Fruit fly (Drosophila melanogaster) whole organism, embryonic: Measurements from ENCODE around the gene Gmap.

ENCODE experiments used
- Bgb ChIP-seq: fragments of 200-800 bp; sonication (Bioruptor generic); IDR thresholded peaks from 2 replicates; pipeline ENCODE4 v1.3.6; 2022; ENCODE audit warnings: missing biosample characterization, missing genetic modification characterization; ENCODE audit not compliant: partially characterized antibody
- CG10274 ChIP-seq: fragments of 200-800 bp; sonication (Bioruptor generic); optimal IDR thresholded peaks from 3 replicates; lab custom pipeline; 2017; ENCODE audit warnings: missing biosample characterization, mild to moderate bottlenecking, missing genetic modification characterization
- CG10959 ChIP-seq: fragments of 200-800 bp; sonication (Bioruptor generic); IDR thresholded peaks from 2 replicates; pipeline ENCODE4 v1.3.6; 2022; ENCODE audit warnings: missing biosample characterization, missing genetic modification characterization
- CG11398 ChIP-seq: fragments of 200-800 bp; sonication (Bioruptor generic); optimal IDR thresholded peaks from 2 replicates; lab custom pipeline; 2016; ENCODE audit warnings: missing biosample characterization, missing genetic modification characterization
- CG11560 ChIP-seq: fragments of 200-800 bp; sonication (Bioruptor generic); IDR thresholded peaks from 3 replicates; pipeline ENCODE4 v1.3.6; 2022; ENCODE audit warnings: missing biosample characterization, missing genetic modification characterization
- CG12155 ChIP-seq: fragments of 200-800 bp; sonication (Bioruptor generic); optimal IDR thresholded peaks from 3 replicates; lab custom pipeline; 2016; ENCODE audit warnings: missing biosample characterization, missing genetic modification characterization
- CG14965 ChIP-seq: fragments of 200-800 bp; sonication (Bioruptor generic); optimal IDR thresholded peaks from 2 replicates; lab custom pipeline; 2016; ENCODE audit warnings: missing biosample characterization, missing genetic modification characterization, borderline replicate concordance
- CG15479 ChIP-seq: fragments of 200-800 bp; sonication (Bioruptor generic); optimal IDR thresholded peaks from 3 replicates; lab custom pipeline; 2019; ENCODE audit warnings: missing biosample characterization, mild to moderate bottlenecking, missing genetic modification characterization, moderate library complexity
- CG1647 ChIP-seq: fragments of 200-800 bp; sonication (Bioruptor generic); optimal IDR thresholded peaks from 3 replicates; lab custom pipeline; 2016; ENCODE audit warnings: missing biosample characterization, missing genetic modification characterization
- CG16863 ChIP-seq: fragments of 200-800 bp; sonication (Bioruptor generic); optimal IDR thresholded peaks from 3 replicates; lab custom pipeline; 2016; ENCODE audit warnings: missing biosample characterization, missing genetic modification characterization
- CG17361 ChIP-seq: fragments of 200-800 bp; sonication (Bioruptor generic); IDR thresholded peaks from 3 replicates; pipeline ENCODE4 v1.3.6; 2022; ENCODE audit warnings: missing biosample characterization, missing genetic modification characterization
- CG2116 ChIP-seq: fragments of 200-800 bp; sonication (Bioruptor generic); optimal IDR thresholded peaks from 3 replicates; lab custom pipeline; 2018; ENCODE audit warnings: missing biosample characterization, mild to moderate bottlenecking, missing genetic modification characterization
- CG2889 ChIP-seq: fragments of 200-800 bp; sonication (Bioruptor generic); IDR thresholded peaks from 3 replicates; pipeline ENCODE4 v1.3.6; 2022; ENCODE audit warnings: missing biosample characterization, missing genetic modification characterization
- CG34224 ChIP-seq: fragments of 200-800 bp; sonication (Bioruptor generic); IDR thresholded peaks from 3 replicates; pipeline ENCODE4 v1.3.6; 2022; ENCODE audit warnings: missing biosample characterization, missing genetic modification characterization; ENCODE audit not compliant: partially characterized antibody
- CG6272 ChIP-seq: fragments of 200-800 bp; sonication (Bioruptor generic); IDR thresholded peaks from 2 replicates; pipeline ENCODE4 v1.3.6; 2022; ENCODE audit warnings: missing biosample characterization, missing genetic modification characterization
- CG6791 ChIP-seq: fragments of 200-800 bp; sonication (Bioruptor generic); IDR thresholded peaks from 3 replicates; pipeline ENCODE4 v1.3.6; 2022; ENCODE audit warnings: missing biosample characterization, missing genetic modification characterization; ENCODE audit not compliant: partially characterized antibody
- CG9437 ChIP-seq: fragments of 200-800 bp; sonication (Bioruptor generic); optimal IDR thresholded peaks from 2 replicates; lab custom pipeline; 2018; ENCODE audit warnings: missing biosample characterization, mild to moderate bottlenecking, missing genetic modification characterization
- CTCF ChIP-seq: fragments of 200-800 bp; sonication (Bioruptor generic); optimal IDR thresholded peaks from 2 replicates; lab custom pipeline; 2017; ENCODE audit warnings: missing biosample characterization, mild to moderate bottlenecking, missing genetic modification characterization, moderate library complexity
- D19B ChIP-seq: fragments of 200-800 bp; sonication (Bioruptor generic); optimal IDR thresholded peaks from 2 replicates; lab custom pipeline; 2017; ENCODE audit warnings: missing biosample characterization, mild to moderate bottlenecking, missing genetic modification characterization
- Dll ChIP-seq: fragments of 200-800 bp; sonication (Bioruptor generic); IDR thresholded peaks from 4 replicates; pipeline ENCODE4 v1.3.6; 2022; ENCODE audit warnings: missing biosample characterization, missing genetic modification characterization; ENCODE audit not compliant: partially characterized antibody
- E2f2 ChIP-seq: fragments of 200-800 bp; sonication (Bioruptor generic); IDR thresholded peaks from 2 replicates; pipeline ENCODE4 v1.3.6; 2022; ENCODE audit warnings: missing biosample characterization, missing genetic modification characterization
- Hmx ChIP-seq: fragments of 200-800 bp; sonication (Bioruptor generic); optimal IDR thresholded peaks from 2 replicates; lab custom pipeline; 2016; ENCODE audit warnings: missing biosample characterization, missing genetic modification characterization
- MESR4 ChIP-seq: fragments of 200-800 bp; sonication (Bioruptor generic); optimal IDR thresholded peaks from 2 replicates; lab custom pipeline; 2018; ENCODE audit warnings: missing biosample characterization, mild to moderate bottlenecking, missing genetic modification characterization, moderate library complexity
- NFAT ChIP-seq: fragments of 200-800 bp; sonication (Bioruptor generic); IDR thresholded peaks from 2 replicates; pipeline ENCODE4 v1.3.6; 2022; ENCODE audit warnings: missing biosample characterization, missing genetic modification characterization
- Nf-YA ChIP-seq: fragments of 200-800 bp; sonication (Bioruptor generic); IDR thresholded peaks from 2 replicates; pipeline ENCODE4 v1.3.6; 2022; ENCODE audit warnings: missing biosample characterization, missing genetic modification characterization
- Opbp ChIP-seq: fragments of 200-800 bp; sonication (Bioruptor generic); IDR thresholded peaks from 3 replicates; pipeline ENCODE4 v1.3.6; 2022; ENCODE audit warnings: missing biosample characterization, missing genetic modification characterization; ENCODE audit not compliant: partially characterized antibody
- Scr ChIP-seq: fragments of 200-800 bp; sonication (Bioruptor generic); IDR thresholded peaks from 2 replicates; pipeline ENCODE4 v1.3.6; 2022; ENCODE audit warnings: missing biosample characterization, missing genetic modification characterization; ENCODE audit not compliant: partially characterized antibody
- Sry-δ ChIP-seq: fragments of 200-800 bp; sonication (Bioruptor generic); optimal IDR thresholded peaks from 2 replicates; lab custom pipeline; 2016; ENCODE audit warnings: missing biosample characterization, missing genetic modification characterization
- Xrp1 ChIP-seq: fragments of 200-800 bp; sonication (Bioruptor generic); IDR thresholded peaks from 2 replicates; pipeline ENCODE4 v1.3.6; 2022; ENCODE audit warnings: missing biosample characterization, missing genetic modification characterization
- ato ChIP-seq: fragments of 200-800 bp; sonication (Bioruptor generic); IDR thresholded peaks from 2 replicates; pipeline ENCODE4 v1.3.6; 2022; ENCODE audit warnings: missing biosample characterization, missing genetic modification characterization; ENCODE audit not compliant: partially characterized antibody
- crp ChIP-seq, 2 experiments: fragments of 200-800 bp; sonication (Bioruptor generic); optimal IDR thresholded peaks; 2 replicates in 1 of 2; 3 replicates in 1 of 2; lab custom pipeline; 2017; ENCODE audit warnings: missing biosample characterization in 2 of 2, missing genetic modification characterization in 2 of 2, mild to moderate bottlenecking in 1 of 2, moderate library complexity in 1 of 2
- cwo ChIP-seq: fragments of 200-800 bp; sonication (Bioruptor generic); optimal IDR thresholded peaks from 3 replicates; lab custom pipeline; 2017; ENCODE audit warnings: missing biosample characterization, missing genetic modification characterization, mild to moderate bottlenecking, moderate library complexity, missing genetic modification reagents
- fd102C ChIP-seq: fragments of 200-800 bp; sonication (Bioruptor generic); optimal IDR thresholded peaks from 2 replicates; lab custom pipeline; 2018; ENCODE audit warnings: missing biosample characterization, mild to moderate bottlenecking, missing genetic modification characterization, moderate library complexity
- gro ChIP-seq: fragments of 200-800 bp; sonication (Bioruptor generic); optimal IDR thresholded peaks from 2 replicates; lab custom pipeline; 2016; ENCODE audit warnings: missing biosample characterization, missing genetic modification characterization
- hb ChIP-seq: fragments of 200-800 bp; sonication (Bioruptor generic); IDR thresholded peaks from 3 replicates; pipeline ENCODE4 v1.3.6; 2022; ENCODE audit warnings: missing biosample characterization, missing genetic modification characterization; ENCODE audit not compliant: partially characterized antibody
- hbn ChIP-seq: fragments of 200-800 bp; sonication (Bioruptor generic); IDR thresholded peaks from 2 replicates; pipeline ENCODE4 v1.3.6; 2022; ENCODE audit warnings: missing biosample characterization, missing genetic modification characterization; ENCODE audit not compliant: partially characterized antibody
- her ChIP-seq: fragments of 200-800 bp; sonication (Bioruptor generic); optimal IDR thresholded peaks from 2 replicates; lab custom pipeline; 2016; ENCODE audit warnings: missing biosample characterization, missing genetic modification characterization
- hkb ChIP-seq, 2 experiments: fragments of 200-800 bp in 1 of 2; fragments of >200 bp in 1 of 2; sonication (Bioruptor generic) in 1 of 2; IDR thresholded peaks in 1 of 2; optimal IDR thresholded peaks in 1 of 2; 2 replicates each; pipeline versions ENCODE4 v1.3.6 to Lab custom; 2017 to 2022; ENCODE audit warnings: missing biosample characterization in 1 of 2, missing genetic modification characterization in 1 of 2
- mirr ChIP-seq: fragments of 200-800 bp; sonication (Bioruptor generic); optimal IDR thresholded peaks from 3 replicates; lab custom pipeline; 2018; ENCODE audit warnings: missing biosample characterization, mild to moderate bottlenecking, missing genetic modification characterization
- nerfin-2 ChIP-seq: fragments of 200-800 bp; sonication (Bioruptor generic); IDR thresholded peaks from 2 replicates; pipeline ENCODE4 v1.3.6; 2022; ENCODE audit warnings: missing biosample characterization, missing genetic modification characterization; ENCODE audit not compliant: partially characterized antibody
- pzg ChIP-seq: fragments of 200-800 bp; sonication (Bioruptor generic); optimal IDR thresholded peaks from 3 replicates; lab custom pipeline; 2018; ENCODE audit warnings: missing biosample characterization, mild to moderate bottlenecking, missing genetic modification characterization, moderate library complexity
- seq ChIP-seq: fragments of 200-800 bp; sonication (Bioruptor generic); IDR thresholded peaks from 2 replicates; pipeline ENCODE4 v1.3.6; 2022; ENCODE audit warnings: missing biosample characterization, missing genetic modification characterization
- stwl ChIP-seq: fragments of 200-800 bp; sonication (Bioruptor generic); optimal IDR thresholded peaks from 3 replicates; lab custom pipeline; 2018; ENCODE audit warnings: missing biosample characterization, mild to moderate bottlenecking, missing genetic modification characterization, moderate library complexity
- tgo ChIP-seq: fragments of 200-800 bp; sonication (Bioruptor generic); IDR thresholded peaks from 3 replicates; pipeline ENCODE4 v1.3.6; 2022; ENCODE audit warnings: missing biosample characterization, missing genetic modification characterization
- tna ChIP-seq: fragments of 200-800 bp; sonication (Bioruptor generic); IDR thresholded peaks from 2 replicates; pipeline ENCODE4 v1.3.6; 2022; ENCODE audit warnings: missing biosample characterization, missing genetic modification characterization; ENCODE audit not compliant: partially characterized antibody
- trem ChIP-seq: fragments of 200-800 bp; optimal IDR thresholded peaks from 3 replicates; lab custom pipeline; 2019; ENCODE audit warnings: missing biosample characterization, mild to moderate bottlenecking, missing genetic modification characterization, moderate library complexity
- unc-4 ChIP-seq: fragments of 200-800 bp; sonication (Bioruptor generic); IDR thresholded peaks from 2 replicates; pipeline ENCODE4 v1.3.6; 2022; ENCODE audit warnings: missing biosample characterization, missing genetic modification characterization; ENCODE audit not compliant: partially characterized antibody
- zen ChIP-seq: fragments of 200-800 bp; sonication (Bioruptor generic); optimal IDR thresholded peaks from 3 replicates; lab custom pipeline; 2018; ENCODE audit warnings: missing biosample characterization, mild to moderate bottlenecking, missing genetic modification characterization, moderate library complexity
- zen2 ChIP-seq: fragments of 200-800 bp; sonication (Bioruptor generic); IDR thresholded peaks from 3 replicates; pipeline ENCODE4 v1.3.6; 2022; ENCODE audit warnings: missing biosample characterization, missing genetic modification characterization; ENCODE audit not compliant: partially characterized antibody

The Gmap gene

DNA sequence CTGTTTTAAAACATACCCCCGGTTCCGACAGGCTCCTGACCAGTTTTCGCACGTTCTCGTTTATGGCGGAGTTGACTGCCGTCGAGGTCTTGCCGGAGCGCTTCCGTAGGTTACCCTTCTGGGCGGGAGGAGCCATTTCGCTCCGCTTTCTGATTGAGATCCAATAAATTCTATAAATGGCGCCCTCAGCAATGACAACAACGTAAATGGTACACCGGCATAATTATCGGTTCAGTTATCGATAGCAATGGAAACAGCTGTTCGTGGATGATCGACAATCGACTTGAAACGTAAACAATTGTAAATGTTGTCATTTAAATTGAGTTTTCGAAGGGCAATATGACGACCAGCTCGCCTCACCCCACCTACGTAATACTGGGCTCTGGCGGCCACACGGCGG is 14.8 kb upstream of the Gmap start, which contains the start of the genes Grip128 and Alg14 (continued):
- TF ChIP-seq Dll (GFP tag; lab: Robert Waterston, UW) (peak; percentile 68), tgo (GFP tag; lab: Robert Waterston, UW) (no peak), CTCF (GFP tag; lab: Kevin White, UChicago) (no peak), CG17361 (GFP tag; lab: Robert Waterston, UW) (peak; percentile 38; the same call in 2 of the 3 replicates), hkb (optimal IDR thresholded peaks at IDR 0.05; lab: Kevin White, UChicago) (no peak), hkb (GFP tag; IDR thresholded peaks at IDR 0.05; lab: Robert Waterston, UW) (no peak), zen (no peak), CG34224 (peak; percentile 75), her (GFP tag; lab: Kevin White, UChicago) (no peak), Nf-YA (GFP tag; lab: Robert Waterston, UW) (no peak), MESR4 (GFP tag; lab: Kevin White, UChicago) (peak; percentile 21), Scr (peak; percentile 58), fd102C (no peak), NFAT (GFP tag; lab: Robert Waterston, UW) (no peak), Bgb (GFP tag; lab: Robert Waterston, UW) (peak; percentile 56), CG2889 (GFP tag; lab: Robert Waterston, UW) (no peak), cwo (no peak), CG14965 (GFP tag; lab: Kevin White, UChicago) (no peak), zen2 (peak; percentile 59; the same call in 1 of the 3 replicates), CG15479 (GFP tag; lab: Kevin White, UChicago) (no peak), CG6791 (GFP tag; lab: Robert Waterston, UW) (peak; percentile 69; the same call in 2 of the 3 replicates), hbn (0 out of 2 replicates have a peak, but pooled peaks have one; percentile 29), CG10959 (no peak), CG16863 (GFP tag; lab: Kevin White, UChicago) (no peak), ato (GFP tag; lab: Robert Waterston, UW) (0 out of 2 replicates have a peak, but pooled peaks have one; percentile 41), tna (GFP tag; lab: Robert Waterston, UW) (peak; percentile 66), gro (GFP tag; lab: Kevin White, UChicago) (no peak), D19B (no peak), stwl (tag; lab: Kevin White, UChicago) (peak; percentile 16), crp (GFP tag; optimal IDR thresholded peaks at IDR 0.05; lab: Kevin White, UChicago) (peak in 1 of 2 experiments; percentile 83), CG11560 (tag; lab: Robert Waterston, UW) (no peak), trem (tag; lab: Kevin White, UChicago) (peak; percentile 22), seq (GFP tag; lab: Robert Waterston, UW) (no peak), E2f2 (GFP tag; lab: Robert Waterston, UW) (peak; percentile 62), CG9437 (GFP tag; lab: Kevin White, UChicago) (peak; percentile 51), CG10274 (GFP tag; lab: Kevin White, UChicago) (no peak), nerfin-2 (GFP tag; lab: Robert Waterston, UW) (peak; percentile 76), Opbp (peak; percentile 45; the same call in 2 of the 3 replicates), hb (GFP tag; lab: Robert Waterston, UW) (peak; percentile 59; the same call in 1 of the 3 replicates), pzg (GFP tag; lab: Kevin White, UChicago) (peak; percentile 27), CG11398 (no peak), CG12155 (GFP tag; lab: Kevin White, UChicago) (no peak), Xrp1 (GFP tag; lab: Robert Waterston, UW) (no peak), CG6272 (no peak), mirr (GFP tag; lab: Kevin White, UChicago) (no peak), Sry-δ (GFP tag; lab: Kevin White, UChicago) (peak; percentile 45), CG1647 (GFP tag; lab: Kevin White, UChicago) (no peak), unc-4 (GFP tag; lab: Robert Waterston, UW) (peak; percentile 50; the same call in 1 of the 2 replicates), Hmx (no peak), CG2116 (GFP tag; lab: Kevin White, UChicago) (peak; percentile 38)
